Fruit fly (Drosophila melanogaster) whole organism, embryonic: Measurements from ENCODE around the gene CycE.

Experiments used
- Ada2b ChIP-seq: fragments of 200-800 bp; sonication (Bioruptor generic); IDR thresholded peaks from 2 replicates; pipeline ENCODE4 v1.3.6; 2022; ENCODE audit warnings: missing biosample characterization, missing genetic modification characterization
- Antp ChIP-seq: fragments of 200-800 bp; sonication (Bioruptor generic); optimal IDR thresholded peaks from 3 replicates; lab custom pipeline; 2016; ENCODE audit warnings: missing biosample characterization, missing genetic modification characterization
- Atf-2 ChIP-seq: fragments of 200-800 bp; sonication (Bioruptor generic); optimal IDR thresholded peaks from 2 replicates; lab custom pipeline; 2016; ENCODE audit warnings: missing biosample characterization, missing genetic modification characterization
- Atf6 ChIP-seq: fragments of 200-800 bp; sonication (Bioruptor generic); IDR thresholded peaks from 2 replicates; pipeline ENCODE4 v1.3.6; 2022; ENCODE audit warnings: missing biosample characterization, missing genetic modification characterization
- CG10267 ChIP-seq: fragments of 200-800 bp; sonication (Bioruptor generic); optimal IDR thresholded peaks from 2 replicates; lab custom pipeline; 2018; ENCODE audit warnings: missing biosample characterization, mild to moderate bottlenecking, missing genetic modification characterization, moderate library complexity
- CG10366 ChIP-seq: fragments of 200-800 bp; sonication (Bioruptor generic); IDR thresholded peaks from 2 replicates; pipeline ENCODE4 v1.3.6; 2022; ENCODE audit warnings: missing biosample characterization, missing genetic modification characterization
- CG10959 ChIP-seq: fragments of 200-800 bp; sonication (Bioruptor generic); IDR thresholded peaks from 2 replicates; pipeline ENCODE4 v1.3.6; 2022; ENCODE audit warnings: missing biosample characterization, missing genetic modification characterization
- CG11695 ChIP-seq: fragments of 200-800 bp; sonication (Bioruptor generic); IDR thresholded peaks from 3 replicates; pipeline ENCODE4 v1.3.6; 2022; ENCODE audit warnings: missing biosample characterization, missing genetic modification characterization
- CG12236 ChIP-seq: fragments of 200-800 bp; sonication (Bioruptor generic); optimal IDR thresholded peaks from 2 replicates; lab custom pipeline; 2016; ENCODE audit warnings: missing biosample characterization, missing genetic modification characterization
- CG13287 ChIP-seq: fragments of 200-800 bp; sonication (Bioruptor generic); IDR thresholded peaks from 2 replicates; pipeline ENCODE4 v1.3.6; 2022; ENCODE audit warnings: missing biosample characterization, missing genetic modification characterization; ENCODE audit not compliant: partially characterized antibody
- CG16813 ChIP-seq: fragments of 200-800 bp; sonication (Bioruptor generic); IDR thresholded peaks from 3 replicates; pipeline ENCODE4 v1.3.6; 2022; ENCODE audit warnings: missing biosample characterization, missing genetic modification characterization; ENCODE audit not compliant: partially characterized antibody
- CG18599 ChIP-seq: fragments of 200-800 bp; sonication (Bioruptor generic); optimal IDR thresholded peaks from 3 replicates; lab custom pipeline; 2017; ENCODE audit warnings: missing biosample characterization, missing genetic modification characterization, mild to moderate bottlenecking, moderate library complexity, missing genetic modification reagents
- CG2199 ChIP-seq: fragments of 200-800 bp; sonication (Bioruptor generic); IDR thresholded peaks from 3 replicates; pipeline ENCODE4 v1.3.6; 2022; ENCODE audit warnings: missing biosample characterization, missing genetic modification characterization
- CG2712 ChIP-seq: fragments of 200-800 bp; optimal IDR thresholded peaks from 3 replicates; lab custom pipeline; 2019; ENCODE audit warnings: missing biosample characterization, mild to moderate bottlenecking, missing genetic modification characterization, moderate library complexity
- CG6683 ChIP-seq: fragments of 200-800 bp; sonication (Bioruptor generic); optimal IDR thresholded peaks from 2 replicates; lab custom pipeline; 2017; ENCODE audit warnings: missing biosample characterization, mild to moderate bottlenecking, missing genetic modification characterization, missing genetic modification reagents
- CG6689 ChIP-seq: fragments of 200-800 bp; sonication (Bioruptor generic); IDR thresholded peaks from 2 replicates; pipeline ENCODE4 v1.3.6; 2022; ENCODE audit warnings: missing biosample characterization, missing genetic modification characterization
- CG6854 ChIP-seq: fragments of 200-800 bp; sonication (Bioruptor generic); optimal IDR thresholded peaks from 3 replicates; lab custom pipeline; 2017; ENCODE audit warnings: missing biosample characterization, mild to moderate bottlenecking, missing genetic modification characterization
- CG7271 ChIP-seq: fragments of 200-800 bp; sonication (Bioruptor generic); optimal IDR thresholded peaks from 2 replicates; lab custom pipeline; 2018; ENCODE audit warnings: missing biosample characterization, mild to moderate bottlenecking, missing genetic modification characterization, moderate library complexity
- CG7786 ChIP-seq: fragments of 200-800 bp; sonication (Bioruptor generic); optimal IDR thresholded peaks from 2 replicates; lab custom pipeline; 2016; ENCODE audit warnings: missing biosample characterization, missing genetic modification characterization
- CG9215 ChIP-seq: fragments of 200-800 bp; sonication (Bioruptor generic); IDR thresholded peaks from 2 replicates; pipeline ENCODE4 v1.3.6; 2022; ENCODE audit warnings: missing biosample characterization, missing genetic modification characterization
- CG9437 ChIP-seq: fragments of 200-800 bp; sonication (Bioruptor generic); optimal IDR thresholded peaks from 2 replicates; lab custom pipeline; 2018; ENCODE audit warnings: missing biosample characterization, mild to moderate bottlenecking, missing genetic modification characterization
- Camta ChIP-seq: fragments of 200-800 bp; sonication (Bioruptor generic); optimal IDR thresholded peaks from 2 replicates; lab custom pipeline; 2016; ENCODE audit warnings: missing biosample characterization, missing genetic modification characterization
- Dek ChIP-seq: fragments of 200-800 bp; sonication (Bioruptor generic); optimal IDR thresholded peaks from 3 replicates; lab custom pipeline; 2019; ENCODE audit warnings: missing biosample characterization, mild to moderate bottlenecking, missing genetic modification characterization, moderate library complexity
- Ets97D ChIP-seq: fragments of 200-800 bp; sonication (Bioruptor generic); optimal IDR thresholded peaks from 3 replicates; lab custom pipeline; 2016; ENCODE audit warnings: missing biosample characterization, missing genetic modification characterization
- Hr78 ChIP-seq, 2 experiments: fragments of 200-800 bp in 1 of 2; fragments of >200 bp in 1 of 2; sonication (Bioruptor generic) in 1 of 2; optimal IDR thresholded peaks; 2 replicates each; lab custom pipeline; 2017 to 2019; ENCODE audit warnings: missing biosample characterization in 2 of 2, missing genetic modification characterization in 2 of 2, mild to moderate bottlenecking in 1 of 2, moderate library complexity in 1 of 2
- NK7.1 ChIP-seq: fragments of 200-800 bp; sonication (Bioruptor generic); optimal IDR thresholded peaks from 3 replicates; lab custom pipeline; 2016; ENCODE audit warnings: missing biosample characterization, missing genetic modification characterization
- Pdp1 ChIP-seq, 2 experiments: fragments of 200-800 bp; sonication (Bioruptor generic); optimal IDR thresholded peaks; 3 replicates each; lab custom pipeline; 2016; ENCODE audit warnings: missing biosample characterization in 2 of 2, missing genetic modification characterization in 2 of 2, mild to moderate bottlenecking in 1 of 2, moderate library complexity in 1 of 2
- Ravus ChIP-seq: fragments of 200-800 bp; sonication (Bioruptor generic); IDR thresholded peaks from 2 replicates; pipeline ENCODE4 v1.3.6; 2022; ENCODE audit warnings: missing biosample characterization, missing genetic modification characterization
- Tbp ChIP-seq: fragments of >200 bp; optimal IDR thresholded peaks from 2 replicates; lab custom pipeline; 2018; ENCODE audit warnings: missing biosample characterization, missing genetic modification characterization
- Usf ChIP-seq: fragments of 200-800 bp; sonication (Bioruptor generic); optimal IDR thresholded peaks from 2 replicates; lab custom pipeline; 2017; ENCODE audit warnings: missing genotype, missing biosample characterization, missing genetic modification characterization
- ash1 ChIP-seq: fragments of 200-800 bp; sonication (Bioruptor generic); optimal IDR thresholded peaks from 2 replicates; lab custom pipeline; 2018; ENCODE audit warnings: missing biosample characterization, mild to moderate bottlenecking, missing genetic modification characterization
- bcd ChIP-seq: fragments of 200-800 bp; sonication (Bioruptor generic); optimal IDR thresholded peaks from 2 replicates; lab custom pipeline; 2017; ENCODE audit warnings: missing biosample characterization, mild to moderate bottlenecking, missing genetic modification characterization
- chinmo ChIP-seq: fragments of 200-800 bp; sonication (Bioruptor generic); IDR thresholded peaks from 4 replicates; pipeline ENCODE4 v1.3.6; 2022; ENCODE audit warnings: missing biosample characterization, missing genetic modification characterization; ENCODE audit not compliant: partially characterized antibody
- da ChIP-seq: fragments of 200-800 bp; sonication (Bioruptor generic); optimal IDR thresholded peaks from 2 replicates; lab custom pipeline; 2016; ENCODE audit warnings: missing biosample characterization, missing genetic modification characterization
- danr ChIP-seq: fragments of 200-800 bp; sonication (Bioruptor generic); IDR thresholded peaks from 2 replicates; pipeline ENCODE4 v1.3.6; 2022; ENCODE audit warnings: missing biosample characterization, missing genetic modification characterization
- dpn ChIP-seq, 2 experiments: fragments of 200-800 bp; sonication (Bioruptor generic); optimal IDR thresholded peaks; 3 replicates each; lab custom pipeline; 2016; ENCODE audit warnings: missing biosample characterization in 2 of 2, missing genetic modification characterization in 2 of 2
- inv ChIP-seq: fragments of 200-800 bp; sonication (Bioruptor generic); IDR thresholded peaks from 2 replicates; pipeline ENCODE4 v1.3.6; 2022; ENCODE audit warnings: missing biosample characterization, missing genetic modification characterization; ENCODE audit not compliant: partially characterized antibody
- jigr1 ChIP-seq: fragments of 200-800 bp; sonication (Bioruptor generic); IDR thresholded peaks from 3 replicates; pipeline ENCODE4 v1.3.6; 2022; ENCODE audit warnings: missing biosample characterization, missing genetic modification characterization
- klu ChIP-seq: fragments of 200-800 bp; sonication (Bioruptor generic); IDR thresholded peaks from 2 replicates; pipeline ENCODE4 v1.3.6; 2022; ENCODE audit warnings: missing biosample characterization, missing genetic modification characterization
- kni ChIP-seq: fragments of 200-800 bp; sonication (Bioruptor generic); optimal IDR thresholded peaks from 3 replicates; lab custom pipeline; 2017; ENCODE audit warnings: mild to moderate bottlenecking, missing biosample characterization, missing genetic modification reagents, missing genetic modification characterization
- pfk ChIP-seq: fragments of 200-800 bp; sonication (Bioruptor generic); optimal IDR thresholded peaks from 2 replicates; lab custom pipeline; 2018; ENCODE audit warnings: missing biosample characterization, mild to moderate bottlenecking, missing genetic modification characterization, moderate library complexity
- pnt ChIP-seq: fragments of 200-800 bp; sonication (Bioruptor generic); optimal IDR thresholded peaks from 3 replicates; lab custom pipeline; 2016; ENCODE audit warnings: missing biosample characterization, missing genetic modification characterization
- row ChIP-seq: fragments of 200-800 bp; sonication (Bioruptor generic); IDR thresholded peaks from 3 replicates; pipeline ENCODE4 v1.3.6; 2022; ENCODE audit warnings: missing biosample characterization, missing genetic modification characterization
- sd ChIP-seq: fragments of 200-800 bp; sonication (Bioruptor generic); optimal IDR thresholded peaks from 3 replicates; lab custom pipeline; 2018; ENCODE audit warnings: missing biosample characterization, mild to moderate bottlenecking, missing genetic modification characterization, moderate library complexity
- usp ChIP-seq: fragments of >200 bp; optimal IDR thresholded peaks from 2 replicates; lab custom pipeline; 2017; ENCODE audit warnings: missing biosample characterization, missing genetic modification characterization
- vnd ChIP-seq: fragments of 200-800 bp; sonication (Bioruptor generic); IDR thresholded peaks from 3 replicates; pipeline ENCODE4 v1.3.6; 2022; ENCODE audit warnings: missing biosample characterization, missing genetic modification characterization; ENCODE audit not compliant: partially characterized antibody
- zfh1 ChIP-seq: fragments of 200-800 bp; sonication (Bioruptor generic); IDR thresholded peaks from 3 replicates; pipeline ENCODE4 v1.3.6; 2022; ENCODE audit warnings: missing biosample characterization, missing genetic modification characterization

Gene CycE

DNA sequence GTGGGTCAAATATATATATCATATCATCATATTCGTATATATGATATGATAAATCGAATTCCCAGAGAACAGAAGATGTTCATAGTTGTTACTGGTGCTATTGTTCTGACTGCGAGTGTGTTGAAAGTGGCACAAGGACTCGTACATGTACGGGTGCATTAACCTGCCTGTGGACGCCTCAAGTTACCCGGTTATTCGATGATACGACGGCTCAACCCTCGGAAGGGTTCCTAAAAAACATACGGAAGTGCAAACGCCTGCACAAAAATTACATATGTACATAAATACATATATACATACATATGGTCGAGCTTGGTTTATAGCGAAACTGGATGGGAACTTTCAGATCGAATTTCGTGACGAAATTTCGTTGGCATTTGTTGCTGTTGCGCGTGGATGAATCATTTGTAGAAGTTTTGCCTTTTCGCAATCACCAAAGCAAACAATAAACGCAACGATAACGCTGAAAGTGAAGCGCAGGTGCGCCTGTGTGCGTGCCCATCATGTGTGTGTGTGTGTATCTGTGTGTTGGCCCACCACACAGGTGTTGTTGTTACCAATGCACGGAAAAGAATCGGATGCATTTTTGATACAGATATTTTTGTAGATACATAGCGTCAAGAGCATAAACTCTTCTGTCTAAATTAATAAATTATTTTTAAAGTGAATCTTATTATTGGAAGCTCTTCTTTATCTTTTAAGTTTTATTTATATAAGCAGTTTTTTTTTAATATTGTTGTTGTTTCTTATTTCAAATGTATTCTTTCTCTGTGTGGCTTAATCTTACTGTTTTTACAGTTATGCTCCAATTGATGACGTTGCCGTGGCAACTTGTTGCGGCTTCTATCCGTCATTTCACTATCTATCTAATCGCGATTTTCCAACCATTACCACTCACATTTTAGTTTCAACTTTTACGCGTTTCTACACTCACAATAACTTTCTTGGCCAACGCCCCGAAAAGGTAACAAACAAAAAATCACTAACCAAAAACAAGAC, 13.8 kb upstream of the CycE start (continued):
- no peak for TF ChIP-seq Usf (GFP tag; lab: Kevin White, UChicago)
- TF ChIP-seq da: no peak
- no peak for TF ChIP-seq Atf-2
- TF ChIP-seq dpn (GFP tag; optimal IDR thresholded peaks at IDR 0.05; lab: Kevin White, UChicago): peak; percentile 15 to 64
- TF ChIP-seq Camta (GFP tag; lab: Kevin White, UChicago): no peak
- no peak for TF ChIP-seq pnt (GFP tag; lab: Kevin White, UChicago)
- 0 out of 4 replicates have a peak, but pooled peaks have one; percentile 45 for TF ChIP-seq chinmo (GFP tag; lab: Robert Waterston, UW)
- peak; percentile 76 for TF ChIP-seq zfh1 (GFP tag; lab: Robert Waterston, UW)
- TF ChIP-seq sd (tag; lab: Kevin White, UChicago): no peak
- peak; percentile 1 for TF ChIP-seq CG7271 (tag; lab: Kevin White, UChicago)
- peak; percentile 74 for TF ChIP-seq Atf6
- TF ChIP-seq CG2712 (tag; lab: Kevin White, UChicago): peak; percentile 87
- no peak for TF ChIP-seq vnd (GFP tag; lab: Robert Waterston, UW)
- TF ChIP-seq bcd (GFP tag; lab: Kevin White, UChicago): peak; percentile 71
- peak; percentile 44 for TF ChIP-seq Dek (tag; lab: Kevin White, UChicago)
- no peak for TF ChIP-seq Tbp (GFP tag; lab: Kevin White, UChicago)
- TF ChIP-seq CG10267 (tag; lab: Kevin White, UChicago): peak; percentile 72
- peak; percentile 2 for TF ChIP-seq CG7786 (GFP tag; lab: Kevin White, UChicago)
- TF ChIP-seq CG12236 (GFP tag; lab: Kevin White, UChicago): peak; percentile 9
- TF ChIP-seq ash1 (GFP tag; lab: Kevin White, UChicago): no peak
- no peak for TF ChIP-seq Antp (GFP tag; lab: Kevin White, UChicago)
- peak; percentile 87 for TF ChIP-seq CG11695
- peak; percentile 71 for TF ChIP-seq CG18599

DNA sequence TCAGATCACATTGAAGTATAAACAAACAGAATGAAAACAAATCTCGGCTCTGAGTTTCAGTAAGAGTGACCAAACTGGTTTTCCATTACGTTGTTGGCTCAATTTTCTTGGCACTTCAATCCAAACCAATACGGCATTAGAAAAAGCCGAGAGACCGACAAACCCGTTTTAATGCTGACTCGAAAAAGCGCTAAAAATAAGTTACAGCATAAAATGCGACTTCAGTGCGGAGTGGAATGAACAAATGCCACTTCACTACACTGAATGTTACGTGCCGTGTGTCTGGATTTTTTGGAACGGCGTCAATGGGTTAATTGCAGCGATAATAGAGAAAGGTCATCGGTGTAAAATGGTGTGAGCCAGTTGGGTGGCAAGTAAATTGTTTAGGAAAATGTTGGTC, 12.7 kb upstream of the CycE start:
- TF ChIP-seq CG6683 (GFP tag; lab: Kevin White, UChicago) (no peak), chinmo (GFP tag; lab: Robert Waterston, UW) (peak; percentile 73; the same call in 1 of the 4 replicates), inv (GFP tag; lab: Robert Waterston, UW) (no peak), Hr78 (GFP tag; optimal IDR thresholded peaks at IDR 0.05; lab: Kevin White, UChicago) (peak in 1 of 2 experiments; percentile 73), usp (GFP tag; lab: Kevin White, UChicago) (no peak), CG13287 (GFP tag; lab: Robert Waterston, UW) (peak; percentile 25; the same call in 1 of the 2 replicates), CG9215 (GFP tag; lab: Robert Waterston, UW) (no peak), Ada2b (GFP tag; lab: Robert Waterston, UW) (no peak), jigr1 (GFP tag; lab: Robert Waterston, UW) (no peak), NK7.1 (no peak), Ets97D (GFP tag; lab: Kevin White, UChicago) (no peak), pfk (GFP tag; lab: Kevin White, UChicago) (no peak), Pdp1 (GFP tag; optimal IDR thresholded peaks at IDR 0.05; lab: Kevin White, UChicago) (peak in 1 of 2 experiments; percentile 89), CG10959 (no peak), CG9437 (GFP tag; lab: Kevin White, UChicago) (peak; percentile 80), row (GFP tag; lab: Robert Waterston, UW) (peak; percentile 27; the same call in 1 of the 3 replicates), pnt (GFP tag; lab: Kevin White, UChicago) (no peak), klu (GFP tag; lab: Robert Waterston, UW) (no peak), CG10267 (tag; lab: Kevin White, UChicago) (peak; percentile 7), CG2199 (peak; percentile 54; the same call in 1 of the 3 replicates), CG6689 (no peak), Ravus (no peak), CG16813 (GFP tag; lab: Robert Waterston, UW) (no peak), danr (GFP tag; lab: Robert Waterston, UW) (no peak), CG10366 (GFP tag; lab: Robert Waterston, UW) (no peak), CG6854 (GFP tag; lab: Kevin White, UChicago) (no peak), kni (peak; percentile 21)
